Worm (Caenorhabditis elegans) whole organism, L4/young adult: ENCODE results near the gene str-196.

Source experiments
- W03F9.2 ChIP-seq: fragments of 150-350 bp; optimal IDR thresholded peaks from 2 replicates; lab custom pipeline; 2014; ENCODE audit warnings: missing biosample characterization, missing genetic modification characterization
- dao-5 ChIP-seq: sonication (generic microtip); optimal IDR thresholded peaks from 2 replicates; lab custom pipeline; 2016; ENCODE audit warnings: missing genotype, missing genetic modification characterization, moderate library complexity, missing compliant biosample characterization
- him-1 ChIP-seq: sonication (generic microtip); optimal IDR thresholded peaks from 2 replicates; lab custom pipeline; 2016; ENCODE audit warnings: missing genotype, missing genetic modification reagents, missing genetic modification characterization, missing compliant biosample characterization

The str-196 gene

DNA sequence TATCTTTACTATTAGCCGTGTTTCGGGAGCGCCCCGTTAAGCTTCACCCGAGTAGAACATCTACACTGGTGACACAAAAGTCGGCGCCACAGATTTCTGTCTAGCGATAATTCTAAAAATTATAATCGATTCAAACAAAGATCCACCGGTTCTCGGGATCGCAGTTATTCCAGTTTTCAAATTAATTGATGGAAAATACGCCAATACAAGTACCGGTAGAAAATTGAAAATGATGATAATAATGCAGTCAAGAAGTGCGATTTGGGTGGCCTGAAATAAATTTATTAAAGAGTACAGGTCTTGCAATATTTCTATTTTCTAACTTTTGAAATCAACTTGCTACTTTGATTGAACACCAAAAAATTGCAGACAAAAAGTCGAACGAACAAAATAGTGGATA lies 24.0 kb upstream of the str-196 start:
- no peak for TF ChIP-seq him-1 (tag; lab: Kevin White, UChicago)
- no peak for TF ChIP-seq dao-5
- TF ChIP-seq W03F9.2 (tag; lab: Kevin White, UChicago), result no peak

DNA sequence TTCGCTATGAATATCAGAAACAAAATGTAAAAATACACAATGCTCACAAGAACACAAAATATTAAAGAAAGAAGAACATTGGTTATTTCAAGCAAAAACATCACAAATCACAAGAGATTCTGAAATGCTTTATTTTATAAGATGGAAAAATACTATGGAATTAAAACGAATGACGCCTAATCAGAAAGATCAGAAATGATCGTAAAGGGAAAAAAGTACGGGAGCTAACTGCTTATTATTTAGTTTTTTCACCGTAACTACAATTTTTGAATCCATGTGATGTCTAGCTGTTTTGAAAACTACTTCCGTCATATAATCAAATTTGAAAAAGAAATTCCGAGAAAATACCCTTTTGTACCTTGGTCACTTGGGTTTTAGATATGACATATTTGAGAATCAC lies 23.1 kb upstream of the str-196 start, which contains the start of gene srbc-57:
TSS of gene srbc-57 (minus strand) at position 101 of the 400 bp plus-strand sequence.
- TF ChIP-seq him-1 (tag; lab: Kevin White, UChicago) (no peak), dao-5 (no peak), W03F9.2 (tag; lab: Kevin White, UChicago) (no peak)

DNA sequence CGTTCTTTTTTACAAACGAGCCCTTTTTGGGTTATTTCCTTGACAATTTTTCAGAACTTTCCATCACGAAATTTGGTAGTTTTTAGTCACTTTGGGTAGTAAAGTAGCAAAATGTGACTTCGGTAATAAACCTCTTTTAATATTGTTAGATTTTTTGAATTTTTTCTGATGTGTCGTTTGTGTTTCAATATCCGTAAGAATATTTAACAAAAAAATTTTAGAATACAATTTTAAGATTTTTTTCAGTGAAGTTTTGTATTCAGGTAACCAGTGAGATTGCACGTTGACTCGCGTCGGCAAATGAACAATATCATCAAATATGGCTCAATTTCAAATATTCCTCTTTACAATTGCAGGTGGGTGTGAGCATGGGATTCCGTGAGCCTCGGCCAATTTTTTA lies 18.9 kb upstream of the str-196 start, which contains the start of gene srt-31:
TSS of gene srt-31 (plus strand) at position 301 of the 400 bp plus-strand sequence.
- no peak for TF ChIP-seq him-1 (tag; lab: Kevin White, UChicago)
- TF ChIP-seq dao-5, result no peak
- no peak for TF ChIP-seq W03F9.2 (tag; lab: Kevin White, UChicago)

DNA sequence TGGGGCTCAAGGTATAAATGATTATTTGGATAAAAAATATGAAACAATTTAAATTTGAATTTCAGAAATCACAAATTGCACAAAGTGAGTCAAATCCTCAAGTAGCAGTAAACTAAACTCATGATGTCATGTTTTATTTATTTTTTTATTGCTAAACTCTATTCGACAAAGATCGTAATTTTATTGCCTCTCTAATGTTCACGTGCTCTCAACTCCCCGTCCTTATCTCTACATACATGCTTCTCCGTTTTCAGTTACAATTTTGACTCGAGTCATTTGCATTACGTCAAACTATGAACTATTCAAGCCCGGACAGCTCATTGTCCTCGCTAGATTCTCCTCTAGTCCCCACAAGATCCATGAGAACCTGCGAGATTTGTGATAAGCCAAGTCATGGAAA lies 17.0 kb upstream of the str-196 start, which contains the start of gene nhr-99:
TSS of gene nhr-99 (plus strand) at position 263 of the 400 bp plus-strand sequence.
- TF ChIP-seq W03F9.2 (tag; lab: Kevin White, UChicago), result no peak
- no peak for TF ChIP-seq him-1 (tag; lab: Kevin White, UChicago)
- no peak for TF ChIP-seq dao-5

DNA sequence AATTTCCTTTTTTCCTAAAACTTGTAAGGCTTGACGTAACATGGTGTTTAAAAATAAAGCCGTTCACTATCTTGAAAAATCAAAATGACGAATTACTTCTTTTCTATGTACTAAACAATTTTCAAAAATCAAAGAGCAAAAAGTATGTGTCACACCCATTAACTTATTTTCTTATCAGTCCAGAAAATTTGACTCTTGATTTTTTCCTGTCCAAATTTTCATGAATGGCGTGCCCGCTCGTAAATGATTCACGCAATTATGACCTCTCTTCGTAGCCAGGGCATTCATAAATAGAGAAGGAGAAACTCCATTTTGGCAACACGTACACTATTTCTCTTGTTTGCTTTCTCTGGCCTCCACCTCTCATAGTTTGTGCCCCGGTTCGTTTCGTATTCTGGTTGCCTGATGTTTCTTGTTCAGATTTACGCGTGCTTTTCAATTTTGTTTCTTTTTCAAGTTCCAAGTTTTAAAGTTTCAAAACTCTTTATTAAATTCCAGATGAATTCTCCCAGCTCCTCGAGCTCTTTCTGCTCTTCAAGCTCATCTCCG lies 13.8 kb upstream of the str-196 start, which contains the start of gene nhr-55:
TSS of gene nhr-55 (plus strand) at position 499 of the 549 bp plus-strand sequence.
- TF ChIP-seq W03F9.2 (tag; lab: Kevin White, UChicago) (no peak), dao-5 (no peak), him-1 (tag; lab: Kevin White, UChicago) (no peak)

DNA sequence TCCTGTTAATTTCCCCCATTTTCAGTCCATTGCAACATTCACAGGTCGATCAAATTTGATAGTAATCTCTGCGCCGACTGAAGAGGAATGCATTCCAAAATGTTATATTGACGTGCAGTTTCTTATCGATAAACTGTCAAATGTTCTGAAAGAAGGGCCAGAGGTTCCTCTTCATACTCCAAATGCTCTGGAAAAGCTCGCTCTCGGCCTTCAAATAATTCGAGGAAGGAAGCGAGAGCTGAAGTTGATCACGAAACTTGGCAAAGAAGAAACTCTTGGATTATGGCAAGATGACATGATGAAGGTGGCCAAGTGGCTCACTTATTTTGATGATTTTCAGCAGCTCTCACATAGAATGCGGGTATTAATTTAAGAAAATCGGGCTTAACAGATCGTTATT lies 12.5 kb upstream of the str-196 start:
- TF ChIP-seq dao-5 (no peak), him-1 (tag; lab: Kevin White, UChicago) (no peak), W03F9.2 (tag; lab: Kevin White, UChicago) (no peak)

DNA sequence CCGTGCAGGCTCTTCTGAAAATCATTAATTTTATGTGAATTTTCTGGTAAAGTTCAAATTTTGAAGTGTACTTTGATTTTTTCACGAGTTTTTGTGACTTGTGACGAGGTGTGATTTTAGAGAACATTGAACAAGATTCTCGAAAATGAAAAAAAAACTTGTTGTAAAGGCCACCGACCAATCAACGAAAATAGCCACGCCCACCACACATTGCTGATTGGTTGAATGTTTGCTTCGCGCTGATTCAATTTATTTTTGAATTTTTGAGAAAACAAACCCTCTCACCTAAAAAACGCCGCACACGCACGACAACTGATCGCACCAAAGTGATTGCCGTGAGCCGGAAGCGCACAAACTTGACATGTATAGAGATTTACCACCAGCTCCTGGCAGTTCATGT lies 8.7 kb upstream of the str-196 start:
- TF ChIP-seq him-1 (tag; lab: Kevin White, UChicago), result no peak

DNA sequence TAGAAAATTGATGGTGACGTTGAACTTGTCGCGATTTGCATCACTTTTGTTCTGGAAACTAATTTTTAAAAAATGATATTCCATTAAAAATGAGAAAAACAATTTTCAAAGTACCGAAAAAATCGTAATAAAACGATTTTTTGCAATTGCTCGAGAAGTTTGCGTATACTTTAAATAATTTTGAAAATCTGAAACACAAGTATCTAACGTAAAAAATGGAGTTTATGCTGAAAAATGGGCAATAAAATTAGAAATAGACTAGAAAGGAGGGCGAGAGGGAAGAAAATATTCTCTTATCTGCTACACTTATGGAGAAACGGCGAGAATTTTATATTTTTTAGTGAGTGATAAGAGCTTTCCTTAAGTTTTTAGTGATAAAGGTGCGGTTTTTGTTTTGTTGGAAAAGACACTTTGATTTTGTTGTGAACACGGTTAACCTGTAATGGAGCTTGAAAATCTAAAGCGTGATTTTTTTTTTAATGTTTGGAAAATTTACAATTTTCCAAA lies 8.2 kb upstream of the str-196 start, which contains the start of gene nhr-130:
TSS of gene nhr-130 (minus strand) at position 51 of the 507 bp plus-strand sequence.
- no peak for TF ChIP-seq him-1 (tag; lab: Kevin White, UChicago)
- no peak for TF ChIP-seq dao-5
- TF ChIP-seq W03F9.2 (tag; lab: Kevin White, UChicago), result no peak

DNA sequence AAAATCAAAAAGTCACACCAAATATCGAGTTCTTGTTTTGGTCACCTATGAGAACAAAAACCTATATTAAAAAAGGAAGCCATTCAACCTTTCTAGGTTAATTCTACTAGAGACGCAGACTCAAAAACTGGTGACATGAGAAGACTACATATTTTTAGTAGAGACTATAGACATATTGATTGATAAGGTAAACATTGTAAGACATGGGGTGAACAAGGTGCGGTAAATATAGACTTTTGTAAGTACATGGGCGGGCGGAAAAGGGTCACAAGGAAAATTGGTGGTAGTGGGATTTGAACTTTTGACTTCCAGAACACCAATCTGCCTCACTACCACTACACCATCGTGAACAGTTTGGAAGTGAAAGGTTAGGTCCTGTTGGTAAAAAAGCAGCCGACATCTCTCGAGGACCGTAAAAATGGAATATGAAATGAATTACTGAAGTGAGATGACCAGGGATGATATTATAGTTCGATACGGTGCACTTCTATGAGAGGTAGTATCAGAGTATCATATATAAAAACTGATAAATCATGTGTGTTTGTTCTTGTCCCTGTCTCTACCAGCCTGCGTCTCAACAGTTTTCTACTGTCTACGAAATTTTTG lies 7.1 kb upstream of the str-196 start, which contains the start of gene nhr-212:
TSS of gene nhr-212 (plus strand) at position 573 of the 606 bp plus-strand sequence.
- TF ChIP-seq W03F9.2 (tag; lab: Kevin White, UChicago) (no peak), dao-5 (no peak), him-1 (tag; lab: Kevin White, UChicago) (no peak)

DNA sequence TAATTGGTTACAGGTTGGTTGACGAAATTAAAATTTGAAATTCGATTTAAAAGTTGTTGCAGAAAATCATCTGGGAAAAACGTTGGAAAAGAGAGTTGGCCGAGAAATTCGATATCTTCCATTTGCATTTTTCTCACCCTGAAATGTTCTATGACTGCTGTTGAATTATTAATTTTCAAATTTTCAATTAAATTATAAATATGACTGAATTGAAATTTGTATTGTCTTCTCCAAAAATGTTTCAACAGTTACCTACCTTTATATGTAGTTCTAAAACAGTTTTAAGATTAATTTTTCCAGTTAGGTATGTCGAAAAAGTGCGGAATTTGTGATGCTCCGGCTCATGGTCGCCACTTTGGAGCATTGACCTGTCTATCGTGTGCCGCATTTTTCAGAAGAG lies 4.8 kb upstream of the str-196 start, which contains the start of gene nhr-211:
TSS of gene nhr-211 (plus strand) at position 301 of the 400 bp plus-strand sequence.
- TF ChIP-seq dao-5 (no peak), him-1 (tag; lab: Kevin White, UChicago) (no peak), W03F9.2 (tag; lab: Kevin White, UChicago) (no peak)

DNA sequence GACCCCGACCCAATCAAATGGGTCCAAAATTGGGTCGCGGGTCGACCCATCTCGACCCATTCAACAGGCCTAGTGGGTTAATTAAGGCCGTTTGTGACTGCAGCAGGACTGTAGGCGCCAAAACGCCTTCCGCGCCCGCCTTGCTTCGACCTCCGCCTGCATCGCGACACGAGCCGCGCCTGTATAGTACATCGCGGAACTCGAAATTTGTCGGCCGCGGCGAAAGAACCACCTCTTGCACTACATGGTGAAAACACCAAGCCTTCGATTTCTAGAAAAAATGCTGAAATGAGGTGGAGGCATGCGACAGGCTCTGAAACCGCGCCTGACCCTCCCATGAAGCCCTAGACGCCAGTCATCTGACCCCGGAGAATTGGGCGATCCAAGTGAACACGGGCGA lies 3.6 kb upstream of the str-196 start:
- TF ChIP-seq him-1 (tag; lab: Kevin White, UChicago) (no peak), dao-5 (no peak), W03F9.2 (tag; lab: Kevin White, UChicago) (no peak)

DNA sequence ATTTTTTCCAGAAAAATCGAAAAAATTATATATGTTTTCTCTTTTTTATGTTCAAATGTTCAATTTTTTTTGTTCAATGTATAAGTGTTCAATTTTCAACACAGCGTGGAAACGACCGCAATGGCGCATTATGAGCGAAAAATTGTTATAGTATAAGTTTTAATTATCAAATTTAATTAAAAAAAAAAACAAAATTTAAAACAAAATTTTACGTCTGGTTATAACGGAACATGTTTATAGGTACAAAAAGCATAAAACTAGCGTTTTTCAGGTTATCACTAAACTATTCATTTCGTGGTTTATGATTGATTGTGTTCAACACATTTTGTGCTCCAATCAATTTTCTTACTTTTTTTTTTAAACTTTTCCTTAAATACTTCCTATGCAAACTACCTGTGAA lies 2.2 kb upstream of the str-196 start, which contains the start of gene nhr-106:
TSS of gene nhr-106 (plus strand) at position 301 of the 400 bp plus-strand sequence.
- no peak for TF ChIP-seq W03F9.2 (tag; lab: Kevin White, UChicago)
- TF ChIP-seq dao-5, result no peak

DNA sequence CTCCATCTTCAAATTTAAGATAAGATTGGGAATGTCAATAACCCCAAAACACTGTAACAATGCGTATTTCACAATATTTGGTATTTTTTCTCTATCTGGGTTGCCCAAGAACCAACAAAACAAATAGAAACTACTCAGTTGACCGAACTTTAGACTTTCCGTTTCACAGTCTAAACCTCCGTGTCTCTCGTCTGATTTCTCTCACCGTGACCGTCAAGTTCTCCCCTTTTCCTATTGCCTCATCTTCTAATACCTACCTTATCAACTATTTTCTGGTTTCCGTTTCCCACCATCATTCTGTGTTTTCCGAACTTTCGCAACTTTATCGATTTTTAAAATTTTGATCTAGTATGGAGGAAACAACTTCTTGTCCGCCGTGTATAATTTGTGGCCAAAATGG lies 2.8 kb downstream of the str-196 start, which contains the start of gene nhr-131:
TSS of gene nhr-131 (plus strand) at position 87 of the 400 bp plus-strand sequence.
- no peak for TF ChIP-seq him-1 (tag; lab: Kevin White, UChicago)
- no peak for TF ChIP-seq W03F9.2 (tag; lab: Kevin White, UChicago)
- no peak for TF ChIP-seq dao-5

DNA sequence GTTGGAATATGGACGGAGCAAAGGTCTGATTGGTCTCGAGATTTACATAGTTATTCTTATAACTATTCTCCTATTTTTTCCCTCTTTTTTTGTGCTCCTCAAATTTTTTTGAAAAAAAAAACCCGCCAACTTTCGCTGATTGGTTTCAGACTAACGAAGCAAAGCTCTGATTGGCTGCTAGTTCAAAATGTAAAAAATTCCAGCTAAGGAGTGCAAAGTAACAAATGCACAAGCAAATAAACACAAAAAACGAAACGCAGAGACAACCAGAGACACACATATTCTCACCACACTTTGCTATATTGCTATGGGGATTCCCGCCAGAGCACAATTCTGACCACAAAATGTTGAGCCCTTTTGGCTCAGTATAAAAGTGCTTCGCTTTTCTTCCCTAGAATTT lies 5.9 kb downstream of the str-196 start, which contains the start of gene T01G6.1:
TSS of gene T01G6.1 (plus strand) at position 301 of the 400 bp plus-strand sequence.
- no peak for TF ChIP-seq him-1 (tag; lab: Kevin White, UChicago)
- no peak for TF ChIP-seq dao-5
- TF ChIP-seq W03F9.2 (tag; lab: Kevin White, UChicago), result no peak
